Fruit fly (Drosophila melanogaster) whole organism, embryonic: ENCODE results near the gene CG46270.

Experiments
- Abd-B ChIP-seq: fragments of 200-800 bp; sonication (Bioruptor generic); optimal IDR thresholded peaks from 2 replicates; lab custom pipeline; 2018; ENCODE audit warnings: missing biosample characterization, mild to moderate bottlenecking, missing genetic modification characterization, moderate library complexity
- Blimp-1 ChIP-seq: fragments of 200-800 bp; sonication (Bioruptor generic); optimal IDR thresholded peaks from 3 replicates; lab custom pipeline; 2018; ENCODE audit warnings: missing biosample characterization, missing genetic modification characterization, mild to moderate bottlenecking, moderate library complexity, missing genetic modification reagents
- CG11504 ChIP-seq: fragments of 200-800 bp; sonication (Bioruptor generic); optimal IDR thresholded peaks from 3 replicates; lab custom pipeline; 2019; ENCODE audit warnings: missing biosample characterization, mild to moderate bottlenecking, missing genetic modification characterization, moderate library complexity
- CG15696 ChIP-seq: fragments of 200-800 bp; sonication (Bioruptor generic); optimal IDR thresholded peaks from 2 replicates; lab custom pipeline; 2019; ENCODE audit warnings: missing biosample characterization, mild to moderate bottlenecking, missing genetic modification characterization, moderate library complexity
- CG1603 ChIP-seq: fragments of 200-800 bp; sonication (Bioruptor generic); optimal IDR thresholded peaks from 2 replicates; lab custom pipeline; 2019; ENCODE audit warnings: missing biosample characterization, mild to moderate bottlenecking, missing genetic modification characterization, moderate library complexity
- CG18764 ChIP-seq: fragments of 200-800 bp; sonication (Bioruptor generic); optimal IDR thresholded peaks from 3 replicates; lab custom pipeline; 2016; ENCODE audit warnings: missing biosample characterization, missing genetic modification characterization
- CG2712 ChIP-seq: fragments of 200-800 bp; optimal IDR thresholded peaks from 3 replicates; lab custom pipeline; 2019; ENCODE audit warnings: missing biosample characterization, mild to moderate bottlenecking, missing genetic modification characterization, moderate library complexity
- CG4404 ChIP-seq: fragments of 200-800 bp; sonication (Bioruptor generic); IDR thresholded peaks from 2 replicates; pipeline ENCODE4 v1.3.6; 2022; ENCODE audit warnings: missing biosample characterization, missing genetic modification characterization
- CG6254 ChIP-seq: fragments of 200-800 bp; sonication (Bioruptor generic); optimal IDR thresholded peaks from 3 replicates; lab custom pipeline; 2017; ENCODE audit warnings: mild to moderate bottlenecking, missing biosample characterization, missing genetic modification reagents, missing genetic modification characterization
- CG8281 ChIP-seq: fragments of 200-800 bp; sonication (Bioruptor generic); optimal IDR thresholded peaks from 2 replicates; lab custom pipeline; 2018; ENCODE audit warnings: missing biosample characterization, mild to moderate bottlenecking, missing genetic modification characterization, moderate library complexity
- CG9727 ChIP-seq: fragments of 200-800 bp; sonication (Bioruptor generic); optimal IDR thresholded peaks from 3 replicates; lab custom pipeline; 2017; ENCODE audit warnings: missing biosample characterization, mild to moderate bottlenecking, missing genetic modification characterization
- Dref ChIP-seq: fragments of 200-800 bp; sonication (Bioruptor generic); IDR thresholded peaks from 2 replicates; pipeline ENCODE4 v1.3.6; 2022; ENCODE audit warnings: missing biosample characterization, missing genetic modification characterization
- Drgx ChIP-seq: fragments of 200-800 bp; sonication (Bioruptor generic); IDR thresholded peaks from 2 replicates; pipeline ENCODE4 v1.3.6; 2022; ENCODE audit warnings: missing biosample characterization, missing genetic modification characterization
- Ets65A ChIP-seq: fragments of 200-800 bp; sonication (Bioruptor generic); peaks from one replicate; lab custom pipeline; 2016; ENCODE audit warnings: missing biosample characterization, missing genetic modification characterization
- Fer1 ChIP-seq: fragments of 200-800 bp; sonication (Bioruptor generic); optimal IDR thresholded peaks from 2 replicates; lab custom pipeline; 2017; ENCODE audit warnings: missing biosample characterization, mild to moderate bottlenecking, missing genetic modification characterization
- HHEX ChIP-seq: fragments of 200-800 bp; sonication (Bioruptor generic); optimal IDR thresholded peaks from 3 replicates; lab custom pipeline; 2017; ENCODE audit warnings: missing biosample characterization, mild to moderate bottlenecking, missing genetic modification characterization, missing genetic modification reagents
- Kr ChIP-seq: fragments of 200-800 bp; sonication (Bioruptor generic); optimal IDR thresholded peaks from 2 replicates; lab custom pipeline; 2017; ENCODE audit warnings: missing biosample characterization, mild to moderate bottlenecking, missing genetic modification characterization
- Lim3 ChIP-seq: fragments of 200-800 bp; sonication (Bioruptor generic); IDR thresholded peaks from 2 replicates; pipeline ENCODE4 v1.3.6; 2022; ENCODE audit warnings: missing biosample characterization, missing genetic modification characterization
- NfI ChIP-seq: fragments of 200-800 bp; sonication (Bioruptor generic); optimal IDR thresholded peaks from 3 replicates; lab custom pipeline; 2018; ENCODE audit warnings: missing biosample characterization, mild to moderate bottlenecking, missing genetic modification characterization, moderate library complexity
- Xrp1 ChIP-seq: fragments of 200-800 bp; sonication (Bioruptor generic); IDR thresholded peaks from 2 replicates; pipeline ENCODE4 v1.3.6; 2022; ENCODE audit warnings: missing biosample characterization, missing genetic modification characterization
- az2 ChIP-seq: fragments of 200-800 bp; sonication (Bioruptor generic); optimal IDR thresholded peaks from 3 replicates; lab custom pipeline; 2016; ENCODE audit warnings: missing biosample characterization, missing genetic modification characterization
- bsh ChIP-seq, 2 experiments: fragments of 200-800 bp; sonication (Bioruptor generic); optimal IDR thresholded peaks; 2 replicates each; lab custom pipeline; 2017 to 2018; ENCODE audit warnings: mild to moderate bottlenecking in 2 of 2, missing biosample characterization in 2 of 2, missing genetic modification characterization in 2 of 2, moderate library complexity in 1 of 2
- chif ChIP-seq, 2 experiments: fragments of 200-800 bp; sonication (Bioruptor generic); optimal IDR thresholded peaks; 3 replicates each; lab custom pipeline; 2016; ENCODE audit warnings: missing biosample characterization in 2 of 2, missing genetic modification characterization in 2 of 2
- ci ChIP-seq: fragments of 200-800 bp; sonication (Bioruptor generic); IDR thresholded peaks from 3 replicates; pipeline ENCODE4 v1.3.6; 2022; ENCODE audit warnings: missing biosample characterization, missing genetic modification characterization
- crc ChIP-seq: fragments of 200-800 bp; sonication (Bioruptor generic); optimal IDR thresholded peaks from 2 replicates; lab custom pipeline; 2016; ENCODE audit warnings: missing biosample characterization, missing genetic modification characterization
- dmrt11E ChIP-seq: fragments of 200-800 bp; sonication (Bioruptor generic); optimal IDR thresholded peaks from 3 replicates; lab custom pipeline; 2018; ENCODE audit warnings: missing biosample characterization, mild to moderate bottlenecking, missing genetic modification characterization, moderate library complexity
- dmrt99B ChIP-seq: fragments of 200-800 bp; sonication (Bioruptor generic); optimal IDR thresholded peaks from 2 replicates; lab custom pipeline; 2018; ENCODE audit warnings: missing biosample characterization, mild to moderate bottlenecking, missing genetic modification characterization, moderate library complexity
- exex ChIP-seq: fragments of 200-800 bp; sonication (Bioruptor generic); optimal IDR thresholded peaks from 4 replicates; lab custom pipeline; 2018; ENCODE audit warnings: missing biosample characterization, mild to moderate bottlenecking, missing genetic modification characterization, moderate library complexity
- fd102C ChIP-seq: fragments of 200-800 bp; sonication (Bioruptor generic); optimal IDR thresholded peaks from 2 replicates; lab custom pipeline; 2018; ENCODE audit warnings: missing biosample characterization, mild to moderate bottlenecking, missing genetic modification characterization, moderate library complexity
- gem ChIP-seq: fragments of 200-800 bp; sonication (Bioruptor generic); optimal IDR thresholded peaks from 2 replicates; lab custom pipeline; 2019; ENCODE audit warnings: missing biosample characterization, mild to moderate bottlenecking, missing genetic modification characterization, moderate library complexity
- insv ChIP-seq, 2 experiments: fragments of 200-800 bp; sonication (Bioruptor generic); optimal IDR thresholded peaks; 3 replicates each; lab custom pipeline; 2016 to 2018; ENCODE audit warnings: missing biosample characterization in 2 of 2, missing genetic modification characterization in 2 of 2
- jing ChIP-seq: fragments of 200-800 bp; sonication (Bioruptor generic); optimal IDR thresholded peaks from 2 replicates; lab custom pipeline; 2018; ENCODE audit warnings: missing biosample characterization, mild to moderate bottlenecking, missing genetic modification characterization
- lab ChIP-seq: fragments of 200-800 bp; sonication (Bioruptor generic); optimal IDR thresholded peaks from 3 replicates; lab custom pipeline; 2017; ENCODE audit warnings: missing biosample characterization, missing genetic modification characterization, mild to moderate bottlenecking, moderate library complexity, missing genetic modification reagents
- lmd ChIP-seq: fragments of 200-800 bp; sonication (Bioruptor generic); IDR thresholded peaks from 2 replicates; pipeline ENCODE4 v1.3.6; 2022; ENCODE audit warnings: missing biosample characterization, missing genetic modification characterization
- nmo ChIP-seq: fragments of 200-800 bp; sonication (Bioruptor generic); optimal IDR thresholded peaks from 2 replicates; lab custom pipeline; 2018; ENCODE audit warnings: missing biosample characterization, mild to moderate bottlenecking, missing genetic modification characterization, moderate library complexity
- nom ChIP-seq: fragments of 200-800 bp; sonication (Bioruptor generic); optimal IDR thresholded peaks from 2 replicates; lab custom pipeline; 2017; ENCODE audit warnings: missing biosample characterization, missing genetic modification characterization, mild to moderate bottlenecking, moderate library complexity, missing genetic modification reagents
- oc ChIP-seq: fragments of 200-800 bp; sonication (Bioruptor generic); optimal IDR thresholded peaks from 2 replicates; lab custom pipeline; 2018; ENCODE audit warnings: missing biosample characterization, mild to moderate bottlenecking, missing genetic modification characterization, moderate library complexity
- phol ChIP-seq: fragments of 200-800 bp; sonication (Bioruptor generic); optimal IDR thresholded peaks from 3 replicates; lab custom pipeline; 2018; ENCODE audit warnings: missing biosample characterization, mild to moderate bottlenecking, missing genetic modification characterization, moderate library complexity
- pnt ChIP-seq: fragments of 200-800 bp; sonication (Bioruptor generic); optimal IDR thresholded peaks from 3 replicates; lab custom pipeline; 2016; ENCODE audit warnings: missing biosample characterization, missing genetic modification characterization
- prd ChIP-seq, 3 experiments: fragments of >200 bp in 2 of 3; fragments of 200-800 bp in 1 of 3; sonication (Bioruptor generic) in 1 of 3; optimal IDR thresholded peaks in 2 of 3; IDR thresholded peaks in 1 of 3; 2 replicates in 2 of 3; 3 replicates in 1 of 3; pipeline versions ENCODE4 v1.3.6 to Lab custom; 2017 to 2022; ENCODE audit warnings: missing biosample characterization in 1 of 3, missing genetic modification characterization in 1 of 3
- pum ChIP-seq: fragments of 200-800 bp; sonication (Bioruptor generic); optimal IDR thresholded peaks from 2 replicates; lab custom pipeline; 2016; ENCODE audit warnings: missing biosample characterization, missing genetic modification characterization
- row ChIP-seq: fragments of 200-800 bp; sonication (Bioruptor generic); IDR thresholded peaks from 3 replicates; pipeline ENCODE4 v1.3.6; 2022; ENCODE audit warnings: missing biosample characterization, missing genetic modification characterization
- sens ChIP-seq: fragments of 200-800 bp; sonication (Bioruptor generic); peaks from one replicate; lab custom pipeline; 2016; ENCODE audit warnings: missing biosample characterization, missing genetic modification characterization
- sens-2 ChIP-seq: fragments of 200-800 bp; sonication (Bioruptor generic); IDR thresholded peaks from 2 replicates; pipeline ENCODE4 v1.3.6; 2022; ENCODE audit warnings: missing biosample characterization, missing genetic modification characterization
- tx ChIP-seq: fragments of 200-800 bp; sonication (Bioruptor generic); optimal IDR thresholded peaks from 2 replicates; lab custom pipeline; 2016; ENCODE audit warnings: missing biosample characterization, missing genetic modification characterization

Gene CG46270

DNA sequence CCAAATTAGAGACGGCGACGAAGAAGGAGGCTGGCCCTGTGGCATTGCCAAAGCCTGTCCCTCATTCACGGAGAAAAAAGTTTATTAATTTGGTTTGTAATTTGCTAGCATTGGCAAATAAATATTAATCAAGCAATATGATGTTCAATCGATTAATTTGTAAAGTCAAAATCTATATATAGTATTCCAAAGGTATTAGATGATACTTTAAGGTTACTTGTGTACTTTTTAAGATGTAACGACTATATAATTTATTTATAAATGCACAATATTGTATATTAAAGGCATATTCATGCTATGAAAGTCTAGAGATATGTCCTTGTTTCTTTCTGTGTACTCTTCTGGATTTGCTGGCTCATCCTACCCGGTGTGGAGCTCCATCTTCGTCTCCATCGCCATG lies 43.5 kb upstream of the CG46270 start:
- no peak for TF ChIP-seq CG8281
- TF ChIP-seq CG18764 (GFP tag; lab: Kevin White, UChicago), result no peak
- no peak for TF ChIP-seq jing (GFP tag; lab: Kevin White, UChicago)
- peak in 1 of 2 experiments; percentile 22 for TF ChIP-seq bsh (GFP tag; optimal IDR thresholded peaks at IDR 0.05; lab: Kevin White, UChicago)
- TF ChIP-seq fd102C (GFP tag; lab: Kevin White, UChicago), result no peak
- TF ChIP-seq oc, result no peak
- no peak for TF ChIP-seq dmrt99B
- TF ChIP-seq, all 482 proteins: peak for 1

DNA sequence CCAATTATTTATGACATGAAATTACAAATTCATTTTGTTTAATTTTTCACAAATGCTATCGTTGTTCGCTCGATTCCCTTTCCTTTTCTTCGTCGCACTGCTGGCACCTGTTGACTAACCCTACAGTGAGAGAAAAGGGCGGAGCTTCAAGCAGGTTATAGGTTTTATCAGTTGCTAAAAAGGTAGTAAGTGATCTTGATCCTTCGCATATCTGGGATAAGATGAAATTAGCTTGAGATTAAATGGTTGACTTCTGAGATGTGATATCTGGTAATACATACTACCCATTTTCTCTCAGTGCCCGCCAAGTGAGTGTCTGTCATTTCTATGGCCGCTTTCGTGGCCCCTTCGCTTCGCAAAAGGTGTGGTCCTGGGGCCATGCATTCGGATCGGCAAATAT lies 40.0 kb upstream of the CG46270 start:
- peak; percentile 15 for TF ChIP-seq CG15696
- TF ChIP-seq CG4404, result peak; percentile 34; the same call in 1 of the 2 replicates
- TF ChIP-seq sens (GFP tag; lab: Kevin White, UChicago), result peak; percentile 79
- peak; percentile 10 for TF ChIP-seq pnt
- TF ChIP-seq CG11504 (tag; lab: Kevin White, UChicago), result peak; percentile 3
- TF ChIP-seq CG9727 (GFP tag; lab: Kevin White, UChicago), result peak; percentile 1
- TF ChIP-seq phol (tag; lab: Kevin White, UChicago), result peak; percentile 14
- TF ChIP-seq crc (GFP tag; lab: Kevin White, UChicago), result no peak
- no peak for TF ChIP-seq az2 (GFP tag; lab: Kevin White, UChicago)
- TF ChIP-seq insv (GFP tag; optimal IDR thresholded peaks at IDR 0.05; lab: Kevin White, UChicago), result no peak
- no peak for TF ChIP-seq tx (GFP tag; lab: Kevin White, UChicago)
- TF ChIP-seq Ets65A (GFP tag; lab: Kevin White, UChicago), result peak; percentile 90
- TF ChIP-seq bsh (GFP tag; optimal IDR thresholded peaks at IDR 0.05; lab: Kevin White, UChicago), result peak; percentile 23 to 66
- TF ChIP-seq row (GFP tag; lab: Robert Waterston, UW), result peak; percentile 15; the same call in 1 of the 3 replicates
- peak; percentile 1 for TF ChIP-seq Blimp-1
- peak; percentile 47 for TF ChIP-seq CG1603 (tag; lab: Kevin White, UChicago)
- no peak for TF ChIP-seq CG6254 (GFP tag; lab: Kevin White, UChicago)
- TF ChIP-seq exex (tag; lab: Kevin White, UChicago), result no peak
- no peak for TF ChIP-seq sens-2
- TF ChIP-seq NfI (GFP tag; lab: Kevin White, UChicago), result no peak
- 0 out of 2 replicates have a peak, but pooled peaks have one; percentile 5 for TF ChIP-seq lmd (GFP tag; lab: Robert Waterston, UW)
- peak in 1 of 2 experiments; percentile 7 for TF ChIP-seq chif (GFP tag; optimal IDR thresholded peaks at IDR 0.05; lab: Kevin White, UChicago)
- TF ChIP-seq CG2712 (tag; lab: Kevin White, UChicago), result peak; percentile 35
- TF ChIP-seq Abd-B, result peak; percentile 23
- peak; percentile 44 for TF ChIP-seq dmrt11E
- TF ChIP-seq prd (optimal IDR thresholded peaks at IDR 0.05; lab: Kevin White, UChicago), result no peak
- TF ChIP-seq prd (GFP tag; IDR thresholded peaks at IDR 0.05; lab: Robert Waterston, UW), result peak; percentile 57; the same call in 2 of the 3 replicates
- no peak for TF ChIP-seq Dref (GFP tag; lab: Robert Waterston, UW)
- no peak for TF ChIP-seq nmo
- no peak for TF ChIP-seq Kr (GFP tag; lab: Kevin White, UChicago)
- TF ChIP-seq HHEX, result no peak
- TF ChIP-seq pum (GFP tag; lab: Kevin White, UChicago), result no peak
- no peak for TF ChIP-seq Lim3
- TF ChIP-seq nom (GFP tag; lab: Kevin White, UChicago), result peak; percentile 28
- TF ChIP-seq Drgx, result peak; percentile 61
- TF ChIP-seq Xrp1 (GFP tag; lab: Robert Waterston, UW), result 0 out of 2 replicates have a peak, but pooled peaks have one; percentile 5
- 0 out of 3 replicates have a peak, but pooled peaks have one; percentile 16 for TF ChIP-seq ci (GFP tag; lab: Robert Waterston, UW)
- no peak for TF ChIP-seq Fer1 (GFP tag; lab: Kevin White, UChicago)
- peak; percentile 16 for TF ChIP-seq gem (tag; lab: Kevin White, UChicago)
- TF ChIP-seq lab, result no peak
- TF ChIP-seq, all 482 proteins: peak for 23
